Worm (Caenorhabditis elegans) whole organism, L3 larva: ENCODE results near the gene cpi-1.

Source experiments
- R02D3.7 ChIP-seq: fragments of 150-350 bp; optimal IDR thresholded peaks from 2 replicates; lab custom pipeline; 2014; ENCODE audit warnings: missing biosample characterization, missing genetic modification characterization
- ZK546.5 ChIP-seq: sonication (generic microtip); optimal IDR thresholded peaks from 2 replicates; lab custom pipeline; 2017; ENCODE audit warnings: missing biosample characterization, missing genetic modification characterization
- aly-2 ChIP-seq: fragments of 150-350 bp; optimal IDR thresholded peaks from 2 replicates; lab custom pipeline; 2014; ENCODE audit warnings: missing biosample characterization, missing genetic modification characterization
- ama-1 ChIP-seq: fragments of 150-350 bp; optimal IDR thresholded peaks from 2 replicates; lab custom pipeline; 2018
- ceh-28 ChIP-seq: fragments of 150-350 bp; optimal IDR thresholded peaks from 2 replicates; lab custom pipeline; 2014; ENCODE audit warnings: missing biosample characterization, missing genetic modification reagents, missing genetic modification characterization
- mdl-1 ChIP-seq: fragments of 150-350 bp; optimal IDR thresholded peaks from 2 replicates; lab custom pipeline; 2014; ENCODE audit warnings: missing biosample characterization, missing genetic modification characterization
- nfya-1 ChIP-seq: sonication (generic microtip); optimal IDR thresholded peaks from 2 replicates; lab custom pipeline; 2017; ENCODE audit warnings: missing genetic modification characterization, mild to moderate bottlenecking, missing compliant biosample characterization, antibody characterized with exemption, moderate library complexity; ENCODE audit not compliant: insufficient read depth
- nhr-67 ChIP-seq: fragments of 150-350 bp; optimal IDR thresholded peaks from 2 replicates; lab custom pipeline; 2014; ENCODE audit warnings: missing biosample characterization, missing genetic modification characterization
- pqm-1 ChIP-seq: fragments of 150-350 bp; optimal IDR thresholded peaks from 2 replicates; lab custom pipeline; 2017; ENCODE audit warnings: missing biosample characterization, missing genetic modification characterization, inconsistent platforms
- skn-1 ChIP-seq: fragments of 150-350 bp; optimal IDR thresholded peaks from 2 replicates; lab custom pipeline; 2014; ENCODE audit warnings: missing biosample characterization, missing genetic modification characterization
- snpc-4 ChIP-seq: fragments of 150-350 bp; optimal IDR thresholded peaks from 2 replicates; lab custom pipeline; 2014; ENCODE audit warnings: missing biosample characterization, missing genetic modification characterization
- tbx-2 ChIP-seq: sonication (generic microtip); optimal IDR thresholded peaks from 2 replicates; lab custom pipeline; 2016; ENCODE audit warnings: mild to moderate bottlenecking, missing genetic modification characterization, missing compliant biosample characterization
- zag-1 ChIP-seq: fragments of 150-350 bp; optimal IDR thresholded peaks from 2 replicates; lab custom pipeline; 2014; ENCODE audit warnings: missing biosample characterization, missing genetic modification characterization
- ztf-11 ChIP-seq: fragments of 150-350 bp; optimal IDR thresholded peaks from 2 replicates; lab custom pipeline; 2014; ENCODE audit warnings: missing biosample characterization, missing genetic modification characterization

ce11 chrIV:6135592-6135991 lies 42.1 kb upstream of the cpi-1 start:
- TF ChIP-seq snpc-4 (tag; lab: Kevin White, UChicago) (no peak), nhr-67 (no peak), ztf-11 (tag; lab: Kevin White, UChicago) (no peak), ZK546.5 (tag; lab: Kevin White, UChicago) (no peak), skn-1 (tag; lab: Kevin White, UChicago) (no peak), ama-1 (lab: Kevin White, UChicago) (no peak), nfya-1 (peak; percentile 66), R02D3.7 (tag; lab: Kevin White, UChicago) (no peak), ceh-28 (tag; lab: Kevin White, UChicago) (no peak), zag-1 (tag; lab: Kevin White, UChicago) (no peak), pqm-1 (no peak), mdl-1 (tag; lab: Kevin White, UChicago) (no peak), tbx-2 (tag; lab: Kevin White, UChicago) (no peak), aly-2 (tag; lab: Kevin White, UChicago) (no peak)
